Fruit fly (Drosophila melanogaster) whole organism, embryonic: ENCODE results near the gene prg.

Source experiments
- CG10267 ChIP-seq: fragments of 200-800 bp; sonication (Bioruptor generic); optimal IDR thresholded peaks from 2 replicates; lab custom pipeline; 2018; ENCODE audit warnings: missing biosample characterization, mild to moderate bottlenecking, missing genetic modification characterization, moderate library complexity
- CG10462 ChIP-seq: fragments of 200-800 bp; sonication (Bioruptor generic); optimal IDR thresholded peaks from 2 replicates; lab custom pipeline; 2016; ENCODE audit warnings: missing biosample characterization, missing genetic modification characterization
- CG10654 ChIP-seq: fragments of 200-800 bp; sonication (Bioruptor generic); optimal IDR thresholded peaks from 2 replicates; lab custom pipeline; 2016; ENCODE audit warnings: missing biosample characterization, missing genetic modification characterization
- CG12219 ChIP-seq: fragments of 200-800 bp; sonication (Bioruptor generic); optimal IDR thresholded peaks from 3 replicates; lab custom pipeline; 2018; ENCODE audit warnings: missing biosample characterization, mild to moderate bottlenecking, missing genetic modification characterization
- CG12236 ChIP-seq: fragments of 200-800 bp; sonication (Bioruptor generic); optimal IDR thresholded peaks from 2 replicates; lab custom pipeline; 2016; ENCODE audit warnings: missing biosample characterization, missing genetic modification characterization
- CG12659 ChIP-seq: fragments of 200-800 bp; sonication (Bioruptor generic); optimal IDR thresholded peaks from 3 replicates; lab custom pipeline; 2017; ENCODE audit warnings: mild to moderate bottlenecking, missing biosample characterization, missing genetic modification reagents, missing genetic modification characterization
- CG12744 ChIP-seq: fragments of 200-800 bp; sonication (Bioruptor generic); optimal IDR thresholded peaks from 2 replicates; lab custom pipeline; 2016; ENCODE audit warnings: missing biosample characterization, missing genetic modification characterization
- CG14710 ChIP-seq: fragments of 200-800 bp; sonication (Bioruptor generic); optimal IDR thresholded peaks from 3 replicates; lab custom pipeline; 2019; ENCODE audit warnings: missing biosample characterization, mild to moderate bottlenecking, missing genetic modification characterization, moderate library complexity
- CG15696 ChIP-seq: fragments of 200-800 bp; sonication (Bioruptor generic); optimal IDR thresholded peaks from 2 replicates; lab custom pipeline; 2019; ENCODE audit warnings: missing biosample characterization, mild to moderate bottlenecking, missing genetic modification characterization, moderate library complexity
- CG17186 ChIP-seq: fragments of 200-800 bp; sonication (Bioruptor generic); optimal IDR thresholded peaks from 3 replicates; lab custom pipeline; 2017; ENCODE audit warnings: missing biosample characterization, missing genetic modification reagents, missing genetic modification characterization
- CG18262 ChIP-seq: fragments of 200-800 bp; optimal IDR thresholded peaks from 3 replicates; lab custom pipeline; 2019; ENCODE audit warnings: missing biosample characterization, mild to moderate bottlenecking, missing genetic modification characterization, moderate library complexity
- CG18764 ChIP-seq: fragments of 200-800 bp; sonication (Bioruptor generic); optimal IDR thresholded peaks from 3 replicates; lab custom pipeline; 2016; ENCODE audit warnings: missing biosample characterization, missing genetic modification characterization
- CG2129 ChIP-seq: fragments of 200-800 bp; sonication (Bioruptor generic); IDR thresholded peaks from 2 replicates; pipeline ENCODE4 v1.3.6; 2022; ENCODE audit warnings: missing biosample characterization, missing genetic modification characterization; ENCODE audit not compliant: partially characterized antibody
- CG2678 ChIP-seq: fragments of 200-800 bp; sonication (Bioruptor generic); optimal IDR thresholded peaks from 3 replicates; lab custom pipeline; 2019; ENCODE audit warnings: missing biosample characterization, mild to moderate bottlenecking, missing genetic modification characterization, moderate library complexity
- CG3726 ChIP-seq: fragments of 200-800 bp; sonication (Bioruptor generic); IDR thresholded peaks from 3 replicates; pipeline ENCODE4, ENCODE4 v1.3.6; 2022; ENCODE audit warnings: missing biosample characterization, missing genetic modification characterization
- CG4617 ChIP-seq: fragments of 200-800 bp; sonication (Bioruptor generic); optimal IDR thresholded peaks from 3 replicates; lab custom pipeline; 2016; ENCODE audit warnings: missing biosample characterization, missing genetic modification characterization, borderline replicate concordance
- CG5245 ChIP-seq: fragments of 200-800 bp; sonication (Bioruptor generic); optimal IDR thresholded peaks from 3 replicates; lab custom pipeline; 2016; ENCODE audit warnings: missing biosample characterization, missing genetic modification characterization
- CG6765 ChIP-seq: fragments of 200-800 bp; sonication (Bioruptor generic); optimal IDR thresholded peaks from 3 replicates; lab custom pipeline; 2017; ENCODE audit warnings: missing biosample characterization, mild to moderate bottlenecking, missing genetic modification characterization
- CG6791 ChIP-seq: fragments of 200-800 bp; sonication (Bioruptor generic); IDR thresholded peaks from 3 replicates; pipeline ENCODE4 v1.3.6; 2022; ENCODE audit warnings: missing biosample characterization, missing genetic modification characterization; ENCODE audit not compliant: partially characterized antibody
- CG7839 ChIP-seq: fragments of 200-800 bp; sonication (Bioruptor generic); optimal IDR thresholded peaks from 3 replicates; lab custom pipeline; 2018; ENCODE audit warnings: missing biosample characterization, mild to moderate bottlenecking, missing genetic modification characterization, moderate library complexity
- CG7928 ChIP-seq: fragments of 200-800 bp; sonication (Bioruptor generic); optimal IDR thresholded peaks from 2 replicates; lab custom pipeline; 2017; ENCODE audit warnings: missing biosample characterization, mild to moderate bottlenecking, missing genetic modification characterization
- CG8388 ChIP-seq: fragments of 200-800 bp; sonication (Bioruptor generic); optimal IDR thresholded peaks from 2 replicates; lab custom pipeline; 2019; ENCODE audit warnings: missing biosample characterization, mild to moderate bottlenecking, missing genetic modification characterization, moderate library complexity
- CG8765 ChIP-seq: fragments of 200-800 bp; sonication (Bioruptor generic); IDR thresholded peaks from 2 replicates; pipeline ENCODE4 v1.3.6; 2022; ENCODE audit warnings: missing biosample characterization, missing genetic modification characterization
- CG8944 ChIP-seq: fragments of 200-800 bp; sonication (Bioruptor generic); optimal IDR thresholded peaks from 3 replicates; lab custom pipeline; 2016; ENCODE audit warnings: missing biosample characterization, missing genetic modification characterization
- CG9797 ChIP-seq: fragments of 200-800 bp; sonication (Bioruptor generic); optimal IDR thresholded peaks from 3 replicates; lab custom pipeline; 2018; ENCODE audit warnings: missing biosample characterization, mild to moderate bottlenecking, missing genetic modification characterization
- CkIIα-i1 ChIP-seq: fragments of 200-800 bp; sonication (Bioruptor generic); IDR thresholded peaks from 2 replicates; pipeline ENCODE4 v1.3.6; 2022; ENCODE audit warnings: missing biosample characterization, missing genetic modification characterization
- Dip3 ChIP-seq: fragments of 200-800 bp; sonication (Bioruptor generic); optimal IDR thresholded peaks from 3 replicates; lab custom pipeline; 2016; ENCODE audit warnings: missing biosample characterization, missing genetic modification characterization
- Ets65A ChIP-seq: fragments of 200-800 bp; sonication (Bioruptor generic); peaks from one replicate; lab custom pipeline; 2016; ENCODE audit warnings: missing biosample characterization, missing genetic modification characterization
- Gug ChIP-seq: fragments of 200-800 bp; sonication (Bioruptor generic); IDR thresholded peaks from 4 replicates; pipeline ENCODE4 v1.3.6; 2022; ENCODE audit warnings: missing biosample characterization, missing genetic modification characterization
- Hsf ChIP-seq: fragments of 200-800 bp; sonication (Bioruptor generic); optimal IDR thresholded peaks from 3 replicates; lab custom pipeline; 2016; ENCODE audit warnings: missing biosample characterization, missing genetic modification characterization
- NC2β ChIP-seq: fragments of 200-800 bp; sonication (Bioruptor generic); optimal IDR thresholded peaks from 2 replicates; lab custom pipeline; 2016; ENCODE audit warnings: missing biosample characterization, missing genetic modification characterization
- Nf-YC ChIP-seq: fragments of 200-800 bp; optimal IDR thresholded peaks from 3 replicates; lab custom pipeline; 2019; ENCODE audit warnings: missing biosample characterization, mild to moderate bottlenecking, missing genetic modification characterization, moderate library complexity
- Rx ChIP-seq: fragments of 200-800 bp; sonication (Bioruptor generic); IDR thresholded peaks from 2 replicates; pipeline ENCODE4 v1.3.6; 2022; ENCODE audit warnings: missing biosample characterization, missing genetic modification characterization
- Stat92E ChIP-seq, 3 experiments: fragments of >200 bp in 2 of 3; fragments of 200-800 bp in 1 of 3; sonication (Bioruptor generic) in 1 of 3; optimal IDR thresholded peaks; 2 replicates each; lab custom pipeline; 2017 to 2019; ENCODE audit warnings: missing biosample characterization in 3 of 3, missing genetic modification characterization in 3 of 3, mild to moderate bottlenecking in 1 of 3, moderate library complexity in 1 of 3
- TFAM ChIP-seq: fragments of 200-800 bp; sonication (Bioruptor generic); optimal IDR thresholded peaks from 2 replicates; lab custom pipeline; 2017; ENCODE audit warnings: missing biosample characterization, missing genetic modification characterization, inconsistent platforms
- bsh ChIP-seq, 2 experiments: fragments of 200-800 bp; sonication (Bioruptor generic); optimal IDR thresholded peaks; 2 replicates each; lab custom pipeline; 2017 to 2018; ENCODE audit warnings: mild to moderate bottlenecking in 2 of 2, missing biosample characterization in 2 of 2, missing genetic modification characterization in 2 of 2, moderate library complexity in 1 of 2
- btn ChIP-seq: fragments of 200-800 bp; sonication (Bioruptor generic); optimal IDR thresholded peaks from 2 replicates; lab custom pipeline; 2016; ENCODE audit warnings: missing biosample characterization, missing genetic modification characterization
- ci ChIP-seq: fragments of 200-800 bp; sonication (Bioruptor generic); IDR thresholded peaks from 3 replicates; pipeline ENCODE4 v1.3.6; 2022; ENCODE audit warnings: missing biosample characterization, missing genetic modification characterization
- da ChIP-seq: fragments of 200-800 bp; sonication (Bioruptor generic); optimal IDR thresholded peaks from 2 replicates; lab custom pipeline; 2016; ENCODE audit warnings: missing biosample characterization, missing genetic modification characterization
- esg ChIP-seq: fragments of 200-800 bp; sonication (Bioruptor generic); conservative IDR thresholded peaks from 2 replicates; pipeline ENCODE4 v1.3.6; 2022; ENCODE audit warnings: missing biosample characterization, missing genetic modification characterization
- fd64A ChIP-seq: fragments of 200-800 bp; sonication (Bioruptor generic); optimal IDR thresholded peaks from 3 replicates; lab custom pipeline; 2018; ENCODE audit warnings: missing biosample characterization, mild to moderate bottlenecking, missing genetic modification characterization
- ind ChIP-seq: fragments of 200-800 bp; sonication (Bioruptor generic); optimal IDR thresholded peaks from 3 replicates; lab custom pipeline; 2016; ENCODE audit warnings: missing biosample characterization, missing genetic modification characterization
- kni ChIP-seq: fragments of 200-800 bp; sonication (Bioruptor generic); optimal IDR thresholded peaks from 3 replicates; lab custom pipeline; 2017; ENCODE audit warnings: mild to moderate bottlenecking, missing biosample characterization, missing genetic modification reagents, missing genetic modification characterization
- knrl ChIP-seq: fragments of 200-800 bp; sonication (Bioruptor generic); IDR thresholded peaks from 3 replicates; pipeline ENCODE4 v1.3.6; 2022; ENCODE audit warnings: missing biosample characterization, missing genetic modification characterization; ENCODE audit not compliant: partially characterized antibody
- lov ChIP-seq, 2 experiments: fragments of 200-800 bp in 1 of 2; fragments of >200 bp in 1 of 2; sonication (Bioruptor generic) in 1 of 2; IDR thresholded peaks in 1 of 2; optimal IDR thresholded peaks in 1 of 2; 2 replicates in 1 of 2; 3 replicates in 1 of 2; pipeline versions ENCODE4 v1.3.6 to Lab custom; 2017 to 2022; ENCODE audit warnings: missing biosample characterization in 1 of 2, missing genetic modification characterization in 1 of 2
- phol ChIP-seq: fragments of 200-800 bp; sonication (Bioruptor generic); optimal IDR thresholded peaks from 3 replicates; lab custom pipeline; 2018; ENCODE audit warnings: missing biosample characterization, mild to moderate bottlenecking, missing genetic modification characterization, moderate library complexity
- pros ChIP-seq: fragments of 200-800 bp; sonication (Bioruptor generic); optimal IDR thresholded peaks from 3 replicates; lab custom pipeline; 2019; ENCODE audit warnings: missing biosample characterization, mild to moderate bottlenecking, missing genetic modification characterization, moderate library complexity
- stwl ChIP-seq: fragments of 200-800 bp; sonication (Bioruptor generic); optimal IDR thresholded peaks from 3 replicates; lab custom pipeline; 2018; ENCODE audit warnings: missing biosample characterization, mild to moderate bottlenecking, missing genetic modification characterization, moderate library complexity
- tgo ChIP-seq: fragments of 200-800 bp; sonication (Bioruptor generic); IDR thresholded peaks from 3 replicates; pipeline ENCODE4 v1.3.6; 2022; ENCODE audit warnings: missing biosample characterization, missing genetic modification characterization
- vvl ChIP-seq: fragments of 200-800 bp; sonication (Bioruptor generic); IDR thresholded peaks from 2 replicates; pipeline ENCODE4 v1.3.6; 2022; ENCODE audit warnings: missing biosample characterization, missing genetic modification characterization

Gene prg

DNA sequence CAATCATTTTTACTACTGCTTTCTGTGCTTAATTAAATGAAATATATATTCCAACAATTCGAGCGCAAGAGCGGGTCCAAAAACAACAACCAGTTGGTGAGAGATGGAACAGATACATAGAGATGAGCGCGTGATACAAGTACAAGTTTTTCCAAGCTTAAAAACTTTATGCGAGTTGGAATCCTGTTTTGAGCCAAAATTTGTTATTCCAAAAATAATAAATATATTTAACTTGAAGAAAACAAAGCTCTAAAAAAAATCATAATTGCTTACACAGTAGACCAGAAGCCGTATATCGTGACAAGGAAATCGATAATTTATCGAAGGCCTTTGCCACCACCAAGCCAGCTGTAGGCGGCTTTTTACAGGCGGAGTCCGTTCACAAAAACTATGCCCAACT, 50.5 kb downstream of the prg start, which contains the start of the genes CG13097 and PIG-U (continued):
- TF ChIP-seq bsh (GFP tag; optimal IDR thresholded peaks at IDR 0.05; lab: Kevin White, UChicago) (peak in 1 of 2 experiments; percentile 79), CG3726 (GFP tag; lab: Robert Waterston, UW) (no peak), CG12659 (peak; percentile 79), CG7928 (GFP tag; lab: Kevin White, UChicago) (peak; percentile 50), CG6765 (GFP tag; lab: Kevin White, UChicago) (peak; percentile 57), pros (GFP tag; lab: Kevin White, UChicago) (no peak), Nf-YC (tag; lab: Kevin White, UChicago) (peak; percentile 73), CG9797 (peak; percentile 43), Rx (GFP tag; lab: Robert Waterston, UW) (peak; percentile 59; the same call in 1 of the 2 replicates), tgo (GFP tag; lab: Robert Waterston, UW) (peak; percentile 83), CG18262 (tag; lab: Kevin White, UChicago) (peak; percentile 75), knrl (peak; percentile 95), CG17186 (GFP tag; lab: Kevin White, UChicago) (peak; percentile 26), CG2678 (tag; lab: Kevin White, UChicago) (no peak), phol (tag; lab: Kevin White, UChicago) (peak; percentile 79), CG10462 (peak; percentile 67), CG10267 (peak; percentile 84), ind (GFP tag; lab: Kevin White, UChicago) (peak; percentile 87), CG8944 (GFP tag; lab: Kevin White, UChicago) (peak; percentile 75), Gug (GFP tag; lab: Robert Waterston, UW) (peak; percentile 85), fd64A (GFP tag; lab: Kevin White, UChicago) (peak; percentile 31), CG7839 (tag; lab: Kevin White, UChicago) (peak; percentile 75), CG18764 (GFP tag; lab: Kevin White, UChicago) (peak; percentile 76), esg (GFP tag; lab: Robert Waterston, UW) (peak; percentile 72), CG8388 (GFP tag; lab: Kevin White, UChicago) (peak; percentile 70), Dip3 (GFP tag; lab: Kevin White, UChicago) (peak; percentile 84), btn (GFP tag; lab: Kevin White, UChicago) (peak; percentile 14), CG2129 (GFP tag; lab: Robert Waterston, UW) (peak; percentile 97), CG10654 (GFP tag; lab: Kevin White, UChicago) (peak; percentile 79), TFAM (GFP tag; lab: Kevin White, UChicago) (no peak), vvl (peak; percentile 84), CG14710 (tag; lab: Kevin White, UChicago) (peak; percentile 89), CG5245 (GFP tag; lab: Kevin White, UChicago) (peak; percentile 58), Stat92E (GFP tag; optimal IDR thresholded peaks at IDR 0.05; lab: Kevin White, UChicago) (peak in 1 of 3 experiments; percentile 23), stwl (tag; lab: Kevin White, UChicago) (peak; percentile 74), kni (no peak), CG8765 (GFP tag; lab: Robert Waterston, UW) (peak; percentile 71), CG12236 (GFP tag; lab: Kevin White, UChicago) (peak; percentile 21), CG15696 (tag; lab: Kevin White, UChicago) (peak; percentile 83), CkIIα-i1 (GFP tag; lab: Robert Waterston, UW) (no peak), CG12219 (GFP tag; lab: Kevin White, UChicago) (no peak), Hsf (GFP tag; lab: Kevin White, UChicago) (peak; percentile 81), ci (GFP tag; lab: Robert Waterston, UW) (peak; percentile 77), da (GFP tag; lab: Kevin White, UChicago) (peak; percentile 39), Ets65A (GFP tag; lab: Kevin White, UChicago) (peak; percentile 95), NC2β (GFP tag; lab: Kevin White, UChicago) (peak; percentile 61), CG6791 (peak; percentile 86), CG12744 (GFP tag; lab: Kevin White, UChicago) (peak; percentile 67), CG4617 (peak; percentile 91), lov (optimal IDR thresholded peaks at IDR 0.05; lab: Kevin White, UChicago) (no peak), lov (GFP tag; IDR thresholded peaks at IDR 0.05; lab: Robert Waterston, UW) (no peak)
